Fruit fly (Drosophila melanogaster) whole organism, wandering third instar larva: ENCODE results near the gene kmr.
A peak's percentile ranks its signal among the peaks of the same experiment; 100 is the strongest.

ENCODE experiments used
- CG32264 ChIP-seq: fragments of 200-800 bp; sonication (Bioruptor generic); optimal IDR thresholded peaks from 2 replicates; lab custom pipeline; 2016; ENCODE audit warnings: missing biosample characterization, missing genetic modification characterization
- CrebA ChIP-seq: fragments of 200-800 bp; sonication (Bioruptor generic); optimal IDR thresholded peaks from 2 replicates; lab custom pipeline; 2016; ENCODE audit warnings: missing biosample characterization, mild to moderate bottlenecking, missing genetic modification characterization, borderline replicate concordance
- Dfd ChIP-seq: fragments of >200 bp; optimal IDR thresholded peaks from 2 replicates; lab custom pipeline; 2017; ENCODE audit warnings: missing biosample characterization, missing genetic modification characterization
- Dif ChIP-seq: fragments of 200-275, 200-300 bp; sonication (Bioruptor generic); optimal IDR thresholded peaks from 2 replicates; lab custom pipeline; 2018; ENCODE audit warnings: missing biosample characterization, missing genetic modification characterization; ENCODE audit not compliant: partially characterized antibody
- GATAd ChIP-seq: sonication (Bioruptor generic); optimal IDR thresholded peaks from 2 replicates; lab custom pipeline; 2016; ENCODE audit warnings: missing biosample characterization, missing genetic modification characterization
- HLH106 ChIP-seq: fragments of 200-800 bp; optimal IDR thresholded peaks from 3 replicates; lab custom pipeline; 2019; ENCODE audit warnings: missing biosample characterization, mild to moderate bottlenecking, missing genetic modification characterization, moderate library complexity
- Hnf4 ChIP-seq: fragments of 200-800 bp; sonication (Bioruptor generic); optimal IDR thresholded peaks from 2 replicates; lab custom pipeline; 2016; ENCODE audit warnings: missing biosample characterization, mild to moderate bottlenecking, missing genetic modification characterization
- Hr78 ChIP-seq: fragments of >200 bp; optimal IDR thresholded peaks from 2 replicates; lab custom pipeline; 2017; ENCODE audit warnings: missing biosample characterization, missing genetic modification characterization
- Hr83 ChIP-seq: fragments of 200-300 bp; sonication (Bioruptor generic); optimal IDR thresholded peaks from 2 replicates; lab custom pipeline; 2016; ENCODE audit warnings: missing biosample characterization, mild to moderate bottlenecking, missing genetic modification characterization, moderate library complexity; ENCODE audit not compliant: poor library complexity, severe bottlenecking
- Jra ChIP-seq: sonication (Bioruptor generic); optimal IDR thresholded peaks from 2 replicates; lab custom pipeline; 2016; ENCODE audit warnings: missing biosample characterization, missing genetic modification characterization
- Mio ChIP-seq: sonication (Bioruptor generic); optimal IDR thresholded peaks from 2 replicates; lab custom pipeline; 2016; ENCODE audit warnings: missing biosample characterization, missing genetic modification characterization
- Myc ChIP-seq: fragments of >200 bp; optimal IDR thresholded peaks from 2 replicates; lab custom pipeline; 2017
- N ChIP-seq: fragments of >200 bp; optimal IDR thresholded peaks from 2 replicates; lab custom pipeline; 2018; ENCODE audit warnings: missing biosample characterization, missing external identifiers, missing genetic modification characterization
- OdsH ChIP-seq: fragments of 200-800 bp; sonication (Bioruptor generic); optimal IDR thresholded peaks from 2 replicates; lab custom pipeline; 2016; ENCODE audit warnings: missing biosample characterization, mild to moderate bottlenecking, missing genetic modification characterization
- Sp1 ChIP-seq: fragments of 200-800 bp; sonication (Bioruptor generic); optimal IDR thresholded peaks from 3 replicates; lab custom pipeline; 2019; ENCODE audit warnings: missing biosample characterization, mild to moderate bottlenecking, missing genetic modification characterization, moderate library complexity
- Vsx2 ChIP-seq: fragments of 200-300, 225-300 bp; sonication (Bioruptor generic); optimal IDR thresholded peaks from 2 replicates; lab custom pipeline; 2018; ENCODE audit warnings: missing biosample characterization, missing genetic modification characterization; ENCODE audit not compliant: partially characterized antibody
- br ChIP-seq: fragments of 200-800 bp; sonication (Bioruptor generic); optimal IDR thresholded peaks from 2 replicates; lab custom pipeline; 2016; ENCODE audit warnings: missing biosample characterization, missing genetic modification characterization
- brk ChIP-seq: fragments of 200-800 bp; sonication (Bioruptor generic); optimal IDR thresholded peaks from 2 replicates; lab custom pipeline; 2016; ENCODE audit warnings: missing biosample characterization, mild to moderate bottlenecking, missing genetic modification characterization
- dmrt93B ChIP-seq: fragments of 200-800 bp; sonication (Bioruptor generic); optimal IDR thresholded peaks from 2 replicates; lab custom pipeline; 2018; ENCODE audit warnings: missing biosample characterization, mild to moderate bottlenecking, missing genetic modification characterization
- ey ChIP-seq: fragments of 200-800 bp; sonication (Bioruptor generic); optimal IDR thresholded peaks from 2 replicates; lab custom pipeline; 2016; ENCODE audit warnings: missing biosample characterization, missing genetic modification characterization
- foxo ChIP-seq, 2 experiments: fragments of 200-800 bp; sonication (Bioruptor generic); optimal IDR thresholded peaks; 2 replicates in 1 of 2; 3 replicates in 1 of 2; lab custom pipeline; 2016 to 2017; ENCODE audit warnings: missing biosample characterization in 2 of 2, missing genetic modification characterization in 2 of 2
- fru ChIP-seq: fragments of 200-800 bp; sonication (Bioruptor generic); optimal IDR thresholded peaks from 3 replicates; lab custom pipeline; 2016; ENCODE audit warnings: missing biosample characterization, mild to moderate bottlenecking, missing genetic modification characterization
- h ChIP-seq: fragments of 200-800 bp; sonication (Bioruptor generic); optimal IDR thresholded peaks from 3 replicates; lab custom pipeline; 2016; ENCODE audit warnings: missing biosample characterization, mild to moderate bottlenecking, missing genetic modification characterization
- jim ChIP-seq: fragments of 175-275, 200-325 bp; sonication (Bioruptor generic); optimal IDR thresholded peaks from 2 replicates; lab custom pipeline; 2016; ENCODE audit warnings: missing biosample characterization, mild to moderate bottlenecking, missing genetic modification characterization
- lola ChIP-seq: fragments of >200 bp; optimal IDR thresholded peaks from 2 replicates; lab custom pipeline; 2017; ENCODE audit warnings: missing biosample characterization, missing genetic modification characterization
- pan ChIP-seq: fragments of >200 bp; optimal IDR thresholded peaks from 2 replicates; lab custom pipeline; 2017
- psq ChIP-seq: fragments of 200-800 bp; sonication (Bioruptor generic); optimal IDR thresholded peaks from 3 replicates; lab custom pipeline; 2017; ENCODE audit warnings: missing biosample characterization, mild to moderate bottlenecking, missing genetic modification characterization, moderate library complexity
- rgr ChIP-seq: fragments of 200-800 bp; sonication (Bioruptor generic); optimal IDR thresholded peaks from 3 replicates; lab custom pipeline; 2016; ENCODE audit warnings: missing biosample characterization, mild to moderate bottlenecking, missing genetic modification characterization
- sage ChIP-seq: fragments of 200-800 bp; sonication (Bioruptor generic); optimal IDR thresholded peaks from 2 replicates; lab custom pipeline; 2016; ENCODE audit warnings: missing biosample characterization, mild to moderate bottlenecking, missing genetic modification characterization
- sv ChIP-seq: fragments of 200-800 bp; sonication (Bioruptor generic); optimal IDR thresholded peaks from 3 replicates; lab custom pipeline; 2016; ENCODE audit warnings: missing biosample characterization, missing genetic modification characterization
- tai ChIP-seq: sonication (Bioruptor generic); optimal IDR thresholded peaks from 2 replicates; lab custom pipeline; 2016; ENCODE audit warnings: missing biosample characterization, missing genetic modification characterization
- usp ChIP-seq: fragments of >200 bp; optimal IDR thresholded peaks from 2 replicates; lab custom pipeline; 2017; ENCODE audit warnings: missing biosample characterization, missing genetic modification characterization
- woc ChIP-seq: sonication (Bioruptor generic); optimal IDR thresholded peaks from 2 replicates; lab custom pipeline; 2016; ENCODE audit warnings: missing biosample characterization, mild to moderate bottlenecking, missing genetic modification characterization

Gene kmr

dm6 chr3R:13788672-13789071 lies 73.7 kb downstream of the kmr start:
- TF ChIP-seq br (GFP tag; lab: Kevin White, UChicago): no peak
- no peak for TF ChIP-seq dmrt93B (GFP tag; lab: Kevin White, UChicago)
- no peak for TF ChIP-seq sv (GFP tag; lab: Kevin White, UChicago)

- TF ChIP-seq brk (GFP tag; lab: Kevin White, UChicago): no peak
- peak; percentile 36 for TF ChIP-seq Dif (GFP tag; lab: Kevin White, UChicago)
- no peak for TF ChIP-seq rgr (GFP tag; lab: Kevin White, UChicago)
- no peak for TF ChIP-seq Hr83 (GFP tag; lab: Kevin White, UChicago)
Measured at dm6 chr3R:13789617-13790277, 74.7 kb downstream of the kmr start.

DNA sequence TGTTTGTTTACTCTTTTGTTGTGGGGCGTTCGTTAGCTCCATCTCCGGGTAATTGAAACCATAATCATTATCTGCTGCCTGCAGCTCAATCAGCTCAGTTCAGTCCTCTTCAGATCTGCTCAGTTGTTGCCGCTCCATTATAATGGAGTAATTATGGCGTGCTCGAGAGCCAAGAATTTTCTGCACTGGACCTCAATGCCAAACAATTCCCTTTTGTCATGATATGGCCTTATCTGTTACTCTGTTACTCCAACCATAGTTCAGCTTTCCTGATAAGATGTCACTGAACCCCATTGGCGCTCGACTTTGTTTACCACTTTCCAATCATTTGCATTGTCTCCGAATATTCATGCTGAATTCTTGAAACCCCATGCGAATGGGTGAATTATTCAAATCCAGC lies 75.8 kb downstream of the kmr start:
- no peak for TF ChIP-seq pan (lab: Kevin White, UChicago)
- no peak for TF ChIP-seq h (GFP tag; lab: Kevin White, UChicago)
- TF ChIP-seq CG32264 (GFP tag; lab: Kevin White, UChicago): no peak
- TF ChIP-seq Hnf4 (GFP tag; lab: Kevin White, UChicago): no peak
- no peak for TF ChIP-seq Jra (GFP tag; lab: Kevin White, UChicago)
- no peak for TF ChIP-seq dmrt93B (GFP tag; lab: Kevin White, UChicago)
- no peak for TF ChIP-seq psq
- TF ChIP-seq Hr78 (GFP tag; lab: Kevin White, UChicago): no peak
- no peak for TF ChIP-seq Sp1 (GFP tag; lab: Kevin White, UChicago)
- no peak for TF ChIP-seq foxo (GFP tag; optimal IDR thresholded peaks at IDR 0.05; lab: Kevin White, UChicago)
- no peak for TF ChIP-seq fru (GFP tag; lab: Kevin White, UChicago)
- TF ChIP-seq tai: no peak
- TF ChIP-seq ey: no peak
- TF ChIP-seq Myc (lab: Kevin White, UChicago): no peak
- no peak for TF ChIP-seq CrebA (GFP tag; lab: Kevin White, UChicago)
- no peak for TF ChIP-seq brk (GFP tag; lab: Kevin White, UChicago)
- TF ChIP-seq OdsH (GFP tag; lab: Kevin White, UChicago): no peak
- TF ChIP-seq usp (GFP tag; lab: Kevin White, UChicago): no peak
- TF ChIP-seq Hr83 (GFP tag; lab: Kevin White, UChicago): no peak

DNA sequence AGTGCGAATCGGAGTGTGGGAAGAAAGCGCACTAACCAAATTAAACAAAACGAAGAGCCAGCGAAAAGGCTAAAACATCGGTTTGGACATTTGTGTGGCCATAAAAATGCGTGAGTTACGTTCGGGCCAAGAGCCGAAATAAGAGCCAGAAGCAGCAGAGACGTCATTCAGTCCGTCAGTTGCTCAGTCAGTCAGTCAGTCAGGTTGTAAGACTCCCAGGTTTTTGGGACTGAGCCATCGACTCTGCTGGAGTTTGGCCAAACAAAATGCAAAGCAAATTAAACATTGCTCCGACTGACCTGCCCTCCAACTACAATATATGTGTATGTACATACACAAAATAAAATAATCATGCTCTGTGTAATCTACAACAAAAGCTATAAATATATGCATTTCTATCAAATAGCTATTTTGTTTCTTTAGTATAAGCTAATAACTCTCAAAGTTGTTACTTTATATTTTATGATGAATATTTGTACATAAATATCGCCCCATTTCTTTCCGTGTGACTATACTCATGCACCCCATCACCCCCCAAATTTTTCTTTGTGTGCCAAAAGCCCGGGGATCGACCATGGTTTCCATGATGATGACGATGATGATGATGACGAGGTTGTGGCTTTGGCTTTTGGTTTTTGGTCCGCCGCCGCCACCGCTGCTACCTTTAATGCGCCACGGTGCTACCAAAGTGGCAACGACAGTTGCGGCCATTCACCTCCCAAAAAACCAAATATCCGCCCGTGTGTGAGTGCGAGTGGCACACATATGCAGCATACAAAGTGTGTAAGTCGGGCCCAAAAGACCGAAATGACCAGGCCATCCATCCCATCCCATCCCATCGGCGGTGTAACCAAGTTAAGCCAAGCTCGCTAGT lies 78.3 kb downstream of the kmr start:
- no peak for TF ChIP-seq lola
- TF ChIP-seq woc (GFP tag; lab: Kevin White, UChicago): peak; percentile 11
- TF ChIP-seq ey: peak; percentile 32
- peak; percentile 45 for TF ChIP-seq psq
- peak; percentile 70 for TF ChIP-seq h (GFP tag; lab: Kevin White, UChicago)
- peak; percentile 63 for TF ChIP-seq OdsH (GFP tag; lab: Kevin White, UChicago)
- peak; percentile 23 for TF ChIP-seq rgr (GFP tag; lab: Kevin White, UChicago)
- TF ChIP-seq fru (GFP tag; lab: Kevin White, UChicago): peak; percentile 81
- TF ChIP-seq Sp1 (GFP tag; lab: Kevin White, UChicago): peak; percentile 75
- TF ChIP-seq tai: no peak
- peak; percentile 44 for TF ChIP-seq dmrt93B (GFP tag; lab: Kevin White, UChicago)
- no peak for TF ChIP-seq brk (GFP tag; lab: Kevin White, UChicago)
- peak; percentile 76 for TF ChIP-seq HLH106 (tag; lab: Kevin White, UChicago)
- TF ChIP-seq Hr78 (GFP tag; lab: Kevin White, UChicago): no peak
- TF ChIP-seq br (GFP tag; lab: Kevin White, UChicago): peak; percentile 63
- TF ChIP-seq foxo (GFP tag; optimal IDR thresholded peaks at IDR 0.05; lab: Kevin White, UChicago): peak in 1 of 2 experiments; percentile 76
- TF ChIP-seq N (GFP tag; lab: Kevin White, UChicago): no peak

DNA sequence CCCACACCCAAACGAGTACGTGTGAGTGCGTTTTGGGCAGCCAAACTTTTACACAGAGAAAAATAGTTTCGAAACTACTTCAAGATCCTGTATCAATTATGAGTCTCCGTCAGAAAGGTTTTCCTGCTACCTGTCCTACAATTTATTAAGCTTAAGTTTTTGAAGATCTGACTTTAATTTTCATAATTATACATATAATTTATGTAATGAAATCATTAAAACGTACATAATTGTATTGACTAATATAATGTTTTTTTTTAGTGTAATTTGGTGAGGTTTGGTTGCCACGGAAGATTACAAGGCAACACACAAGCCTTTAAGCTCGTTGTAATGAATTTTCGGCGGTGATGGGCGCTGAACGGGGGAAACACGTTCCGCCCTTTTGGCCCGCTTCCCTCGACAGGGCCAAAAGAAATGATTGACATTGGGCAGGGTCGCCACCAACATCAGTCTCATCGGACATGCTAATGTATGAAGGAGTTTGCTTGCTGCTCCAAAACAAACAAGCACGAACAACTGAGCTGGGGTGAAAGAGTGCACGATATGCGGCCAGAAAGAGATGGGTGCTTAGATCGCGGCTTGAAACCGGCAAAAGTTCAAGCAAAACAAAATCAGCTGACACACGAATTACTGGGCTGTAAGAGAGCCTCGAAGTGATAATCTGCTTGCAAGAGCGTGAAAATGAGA lies 79.1 kb downstream of the kmr start:
- TF ChIP-seq Hr78 (GFP tag; lab: Kevin White, UChicago): no peak
- no peak for TF ChIP-seq rgr (GFP tag; lab: Kevin White, UChicago)
- no peak for TF ChIP-seq sage (GFP tag; lab: Kevin White, UChicago)
- no peak for TF ChIP-seq Vsx2 (GFP tag; lab: Kevin White, UChicago)
- TF ChIP-seq ey: no peak
- peak; percentile 57 for TF ChIP-seq dmrt93B (GFP tag; lab: Kevin White, UChicago)
- peak; percentile 28 for TF ChIP-seq h (GFP tag; lab: Kevin White, UChicago)
- no peak for TF ChIP-seq Dfd (GFP tag; lab: Kevin White, UChicago)
- TF ChIP-seq Hr83 (GFP tag; lab: Kevin White, UChicago): no peak
- TF ChIP-seq Mio (GFP tag; lab: Kevin White, UChicago): no peak
- no peak for TF ChIP-seq woc (GFP tag; lab: Kevin White, UChicago)
- no peak for TF ChIP-seq usp (GFP tag; lab: Kevin White, UChicago)
- no peak for TF ChIP-seq sv (GFP tag; lab: Kevin White, UChicago)
- peak; percentile 71 for TF ChIP-seq Sp1 (GFP tag; lab: Kevin White, UChicago)
- TF ChIP-seq brk (GFP tag; lab: Kevin White, UChicago): no peak
- no peak for TF ChIP-seq CG32264 (GFP tag; lab: Kevin White, UChicago)
- TF ChIP-seq GATAd (GFP tag; lab: Kevin White, UChicago): no peak
- TF ChIP-seq jim (GFP tag; lab: Kevin White, UChicago): no peak
- no peak for TF ChIP-seq N (GFP tag; lab: Kevin White, UChicago)
- no peak for TF ChIP-seq Myc (lab: Kevin White, UChicago)
- TF ChIP-seq psq: peak; percentile 17
- TF ChIP-seq lola: no peak
- no peak for TF ChIP-seq Jra (GFP tag; lab: Kevin White, UChicago)
- TF ChIP-seq tai: no peak
- TF ChIP-seq pan (lab: Kevin White, UChicago): no peak
